Fruit fly (Drosophila melanogaster) whole organism, embryonic: Measurements from ENCODE around the gene CG6000.
A peak's percentile ranks its signal among the peaks of the same experiment; 100 is the strongest.

ENCODE experiments used
- Awh ChIP-seq: fragments of 200-800 bp; sonication (Bioruptor generic); IDR thresholded peaks from 2 replicates; pipeline ENCODE4, ENCODE4 v1.3.6; 2022; ENCODE audit warnings: missing biosample characterization, missing genetic modification characterization
- CG13894 ChIP-seq: fragments of 200-800 bp; sonication (Bioruptor generic); optimal IDR thresholded peaks from 3 replicates; lab custom pipeline; 2018; ENCODE audit warnings: missing biosample characterization, mild to moderate bottlenecking, missing genetic modification characterization, moderate library complexity
- CG14014 ChIP-seq: fragments of 200-800 bp; sonication (Bioruptor generic); IDR thresholded peaks from 2 replicates; pipeline ENCODE4 v1.3.6; 2022; ENCODE audit warnings: missing biosample characterization, missing genetic modification characterization
- CG14667 ChIP-seq: fragments of 200-800 bp; sonication (Bioruptor generic); IDR thresholded peaks from 2 replicates; pipeline ENCODE4 v1.3.6; 2022; ENCODE audit warnings: missing biosample characterization, missing genetic modification characterization
- CG15601 ChIP-seq: fragments of 200-800 bp; sonication (Bioruptor generic); optimal IDR thresholded peaks from 3 replicates; lab custom pipeline; 2019; ENCODE audit warnings: missing biosample characterization, mild to moderate bottlenecking, missing genetic modification characterization, moderate library complexity
- CG2129 ChIP-seq: fragments of 200-800 bp; sonication (Bioruptor generic); IDR thresholded peaks from 2 replicates; pipeline ENCODE4 v1.3.6; 2022; ENCODE audit warnings: missing biosample characterization, missing genetic modification characterization; ENCODE audit not compliant: partially characterized antibody
- CG31388 ChIP-seq: fragments of 200-800 bp; sonication (Bioruptor generic); optimal IDR thresholded peaks from 2 replicates; lab custom pipeline; 2016; ENCODE audit warnings: missing biosample characterization, missing genetic modification characterization
- CG3163 ChIP-seq: fragments of 200-800 bp; sonication (Bioruptor generic); optimal IDR thresholded peaks from 3 replicates; lab custom pipeline; 2016; ENCODE audit warnings: missing biosample characterization, missing genetic modification characterization
- CG5245 ChIP-seq: fragments of 200-800 bp; sonication (Bioruptor generic); optimal IDR thresholded peaks from 3 replicates; lab custom pipeline; 2016; ENCODE audit warnings: missing biosample characterization, missing genetic modification characterization
- CG6272 ChIP-seq: fragments of 200-800 bp; sonication (Bioruptor generic); IDR thresholded peaks from 2 replicates; pipeline ENCODE4 v1.3.6; 2022; ENCODE audit warnings: missing biosample characterization, missing genetic modification characterization
- CG6791 ChIP-seq: fragments of 200-800 bp; sonication (Bioruptor generic); IDR thresholded peaks from 3 replicates; pipeline ENCODE4 v1.3.6; 2022; ENCODE audit warnings: missing biosample characterization, missing genetic modification characterization; ENCODE audit not compliant: partially characterized antibody
- CG7786 ChIP-seq: fragments of 200-800 bp; sonication (Bioruptor generic); optimal IDR thresholded peaks from 2 replicates; lab custom pipeline; 2016; ENCODE audit warnings: missing biosample characterization, missing genetic modification characterization
- CG7928 ChIP-seq: fragments of 200-800 bp; sonication (Bioruptor generic); optimal IDR thresholded peaks from 2 replicates; lab custom pipeline; 2017; ENCODE audit warnings: missing biosample characterization, mild to moderate bottlenecking, missing genetic modification characterization
- CG8281 ChIP-seq: fragments of 200-800 bp; sonication (Bioruptor generic); optimal IDR thresholded peaks from 2 replicates; lab custom pipeline; 2018; ENCODE audit warnings: missing biosample characterization, mild to moderate bottlenecking, missing genetic modification characterization, moderate library complexity
- CG8388 ChIP-seq: fragments of 200-800 bp; sonication (Bioruptor generic); optimal IDR thresholded peaks from 2 replicates; lab custom pipeline; 2019; ENCODE audit warnings: missing biosample characterization, mild to moderate bottlenecking, missing genetic modification characterization, moderate library complexity
- CG9932 ChIP-seq: fragments of 200-800 bp; sonication (Bioruptor generic); IDR thresholded peaks from 2 replicates; pipeline ENCODE4 v1.3.6; 2022; ENCODE audit warnings: missing biosample characterization, missing genetic modification characterization
- Doc3 ChIP-seq: fragments of 200-800 bp; sonication (Bioruptor generic); IDR thresholded peaks from 3 replicates; pipeline ENCODE4 v1.3.6; 2022; ENCODE audit warnings: missing biosample characterization, missing genetic modification characterization; ENCODE audit not compliant: partially characterized antibody
- Drgx ChIP-seq: fragments of 200-800 bp; sonication (Bioruptor generic); IDR thresholded peaks from 2 replicates; pipeline ENCODE4 v1.3.6; 2022; ENCODE audit warnings: missing biosample characterization, missing genetic modification characterization
- Fer1 ChIP-seq: fragments of 200-800 bp; sonication (Bioruptor generic); optimal IDR thresholded peaks from 2 replicates; lab custom pipeline; 2017; ENCODE audit warnings: missing biosample characterization, mild to moderate bottlenecking, missing genetic modification characterization
- Gsc ChIP-seq: fragments of 200-800 bp; sonication (Bioruptor generic); IDR thresholded peaks from 2 replicates; pipeline ENCODE4 v1.3.6; 2022; ENCODE audit warnings: missing biosample characterization, missing genetic modification characterization
- H15 ChIP-seq: fragments of 200-800 bp; sonication (Bioruptor generic); IDR thresholded peaks from 3 replicates; pipeline ENCODE4 v1.3.6; 2022; ENCODE audit warnings: missing biosample characterization, missing genetic modification characterization
- Hmx ChIP-seq: fragments of 200-800 bp; sonication (Bioruptor generic); optimal IDR thresholded peaks from 2 replicates; lab custom pipeline; 2016; ENCODE audit warnings: missing biosample characterization, missing genetic modification characterization
- Hr39 ChIP-seq: fragments of >200 bp; optimal IDR thresholded peaks from 2 replicates; lab custom pipeline; 2017
- Lim3 ChIP-seq: fragments of 200-800 bp; sonication (Bioruptor generic); IDR thresholded peaks from 2 replicates; pipeline ENCODE4 v1.3.6; 2022; ENCODE audit warnings: missing biosample characterization, missing genetic modification characterization
- Mes4 ChIP-seq: fragments of 200-800 bp; sonication (Bioruptor generic); optimal IDR thresholded peaks from 2 replicates; lab custom pipeline; 2016; ENCODE audit warnings: missing biosample characterization, missing genetic modification characterization
- NC2β ChIP-seq: fragments of 200-800 bp; sonication (Bioruptor generic); optimal IDR thresholded peaks from 2 replicates; lab custom pipeline; 2016; ENCODE audit warnings: missing biosample characterization, missing genetic modification characterization
- NK7.1 ChIP-seq: fragments of 200-800 bp; sonication (Bioruptor generic); optimal IDR thresholded peaks from 3 replicates; lab custom pipeline; 2016; ENCODE audit warnings: missing biosample characterization, missing genetic modification characterization
- Nf-YB ChIP-seq: fragments of 200-800 bp; sonication (Bioruptor generic); optimal IDR thresholded peaks from 3 replicates; lab custom pipeline; 2019; ENCODE audit warnings: missing biosample characterization, mild to moderate bottlenecking, missing genetic modification characterization, moderate library complexity
- Nf-YC ChIP-seq: fragments of 200-800 bp; optimal IDR thresholded peaks from 3 replicates; lab custom pipeline; 2019; ENCODE audit warnings: missing biosample characterization, mild to moderate bottlenecking, missing genetic modification characterization, moderate library complexity
- Oli ChIP-seq: fragments of 200-800 bp; sonication (Bioruptor generic); optimal IDR thresholded peaks from 2 replicates; lab custom pipeline; 2018; ENCODE audit warnings: missing biosample characterization, mild to moderate bottlenecking, missing genetic modification characterization, moderate library complexity
- ab ChIP-seq: fragments of 200-800 bp; sonication (Bioruptor generic); optimal IDR thresholded peaks from 2 replicates; lab custom pipeline; 2016; ENCODE audit warnings: missing biosample characterization, missing genetic modification characterization
- ase ChIP-seq: fragments of 200-800 bp; sonication (Bioruptor generic); IDR thresholded peaks from 3 replicates; pipeline ENCODE4 v1.3.6; 2022; ENCODE audit warnings: missing biosample characterization, missing genetic modification characterization
- bbx ChIP-seq: fragments of 200-800 bp; sonication (Bioruptor generic); IDR thresholded peaks from 2 replicates; pipeline ENCODE4 v1.3.6; 2022; ENCODE audit warnings: missing biosample characterization, missing genetic modification characterization; ENCODE audit not compliant: partially characterized antibody
- cg ChIP-seq: fragments of 200-800 bp; sonication (Bioruptor generic); optimal IDR thresholded peaks from 3 replicates; lab custom pipeline; 2019; ENCODE audit warnings: missing biosample characterization, mild to moderate bottlenecking, missing genetic modification characterization, moderate library complexity
- fru ChIP-seq: fragments of >200 bp; optimal IDR thresholded peaks from 2 replicates; lab custom pipeline; 2017
- gem ChIP-seq: fragments of 200-800 bp; sonication (Bioruptor generic); optimal IDR thresholded peaks from 2 replicates; lab custom pipeline; 2019; ENCODE audit warnings: missing biosample characterization, mild to moderate bottlenecking, missing genetic modification characterization, moderate library complexity
- h ChIP-seq: fragments of >200 bp; optimal IDR thresholded peaks from 2 replicates; lab custom pipeline; 2017
- ham ChIP-seq: fragments of 200-800 bp; sonication (Bioruptor generic); IDR thresholded peaks from 2 replicates; pipeline ENCODE4 v1.3.6; 2022; ENCODE audit warnings: missing biosample characterization, missing genetic modification characterization
- mld ChIP-seq: fragments of 200-800 bp; sonication (Bioruptor generic); IDR thresholded peaks from 3 replicates; pipeline ENCODE4 v1.3.6; 2022; ENCODE audit warnings: missing biosample characterization, missing genetic modification characterization; ENCODE audit not compliant: partially characterized antibody
- nerfin-1 ChIP-seq: fragments of 200-800 bp; sonication (Bioruptor generic); optimal IDR thresholded peaks from 3 replicates; lab custom pipeline; 2019; ENCODE audit warnings: missing biosample characterization, mild to moderate bottlenecking, missing genetic modification characterization, moderate library complexity
- onecut ChIP-seq: fragments of 200-800 bp; sonication (Bioruptor generic); IDR thresholded peaks from 2 replicates; pipeline ENCODE4 v1.3.6; 2022; ENCODE audit warnings: missing biosample characterization, missing genetic modification characterization
- pnt ChIP-seq: fragments of 200-800 bp; sonication (Bioruptor generic); optimal IDR thresholded peaks from 3 replicates; lab custom pipeline; 2016; ENCODE audit warnings: missing biosample characterization, missing genetic modification characterization
- pros ChIP-seq: fragments of 200-800 bp; sonication (Bioruptor generic); optimal IDR thresholded peaks from 3 replicates; lab custom pipeline; 2019; ENCODE audit warnings: missing biosample characterization, mild to moderate bottlenecking, missing genetic modification characterization, moderate library complexity
- ro ChIP-seq: fragments of 200-800 bp; sonication (Bioruptor generic); IDR thresholded peaks from 2 replicates; pipeline ENCODE4 v1.3.6; 2022; ENCODE audit warnings: missing biosample characterization, missing genetic modification characterization
- unc-4 ChIP-seq: fragments of 200-800 bp; sonication (Bioruptor generic); IDR thresholded peaks from 2 replicates; pipeline ENCODE4 v1.3.6; 2022; ENCODE audit warnings: missing biosample characterization, missing genetic modification characterization; ENCODE audit not compliant: partially characterized antibody
- vvl ChIP-seq: fragments of 200-800 bp; sonication (Bioruptor generic); IDR thresholded peaks from 2 replicates; pipeline ENCODE4 v1.3.6; 2022; ENCODE audit warnings: missing biosample characterization, missing genetic modification characterization
- wdn ChIP-seq: fragments of 200-800 bp; sonication (Bioruptor generic); IDR thresholded peaks from 2 replicates; pipeline ENCODE4 v1.3.6; 2022; ENCODE audit warnings: missing biosample characterization, missing genetic modification characterization
- zen ChIP-seq: fragments of 200-800 bp; sonication (Bioruptor generic); optimal IDR thresholded peaks from 3 replicates; lab custom pipeline; 2018; ENCODE audit warnings: missing biosample characterization, mild to moderate bottlenecking, missing genetic modification characterization, moderate library complexity
- zfh1 ChIP-seq: fragments of 200-800 bp; sonication (Bioruptor generic); IDR thresholded peaks from 3 replicates; pipeline ENCODE4 v1.3.6; 2022; ENCODE audit warnings: missing biosample characterization, missing genetic modification characterization

Gene CG6000

dm6 chr3R:24099039-24100026, 45.1 kb downstream of the CG6000 start (continued):
- TF ChIP-seq CG15601 (tag; lab: Kevin White, UChicago) (peak; percentile 58), CG6791 (no peak), vvl (GFP tag; lab: Robert Waterston, UW) (peak; percentile 89), ham (GFP tag; lab: Robert Waterston, UW) (peak; percentile 44; the same call in 1 of the 2 replicates), Drgx (GFP tag; lab: Robert Waterston, UW) (peak; percentile 81), nerfin-1 (tag; lab: Kevin White, UChicago) (peak; percentile 18), CG6272 (peak; percentile 69), ro (GFP tag; lab: Robert Waterston, UW) (0 out of 2 replicates have a peak, but pooled peaks have one; percentile 18), CG14014 (GFP tag; lab: Robert Waterston, UW) (peak; percentile 83), Nf-YB (GFP tag; lab: Kevin White, UChicago) (peak; percentile 32), cg (no peak), ab (GFP tag; lab: Kevin White, UChicago) (peak; percentile 1), gem (tag; lab: Kevin White, UChicago) (peak; percentile 81), onecut (GFP tag; lab: Robert Waterston, UW) (peak; percentile 46), CG3163 (GFP tag; lab: Kevin White, UChicago) (peak; percentile 29), NK7.1 (GFP tag; lab: Kevin White, UChicago) (peak; percentile 69), CG7928 (GFP tag; lab: Kevin White, UChicago) (no peak), pnt (GFP tag; lab: Kevin White, UChicago) (peak; percentile 72), fru (lab: Kevin White, UChicago) (no peak), Mes4 (GFP tag; lab: Kevin White, UChicago) (peak; percentile 50), bbx (GFP tag; lab: Robert Waterston, UW) (no peak), Hr39 (lab: Kevin White, UChicago) (no peak), CG31388 (GFP tag; lab: Kevin White, UChicago) (peak; percentile 59), H15 (GFP tag; lab: Robert Waterston, UW) (peak; percentile 86), zen (tag; lab: Kevin White, UChicago) (peak; percentile 50), Doc3 (GFP tag; lab: Robert Waterston, UW) (no peak), CG9932 (GFP tag; lab: Robert Waterston, UW) (peak; percentile 79), pros (no peak), CG14667 (GFP tag; lab: Robert Waterston, UW) (peak; percentile 49; the same call in 1 of the 2 replicates), h (lab: Kevin White, UChicago) (no peak), Fer1 (GFP tag; lab: Kevin White, UChicago) (peak; percentile 69), NC2β (GFP tag; lab: Kevin White, UChicago) (peak; percentile 78), Gsc (GFP tag; lab: Robert Waterston, UW) (peak; percentile 43; the same call in 1 of the 2 replicates), CG7786 (GFP tag; lab: Kevin White, UChicago) (peak; percentile 87), CG5245 (GFP tag; lab: Kevin White, UChicago) (peak; percentile 66), CG2129 (GFP tag; lab: Robert Waterston, UW) (no peak), unc-4 (GFP tag; lab: Robert Waterston, UW) (no peak), CG13894 (no peak), Nf-YC (tag; lab: Kevin White, UChicago) (no peak), mld (no peak), Awh (GFP tag; lab: Robert Waterston, UW) (peak; percentile 70; the same call in 1 of the 2 replicates), Hmx (GFP tag; lab: Kevin White, UChicago) (peak; percentile 27), Lim3 (GFP tag; lab: Robert Waterston, UW) (peak; percentile 62; the same call in 1 of the 2 replicates), wdn (GFP tag; lab: Robert Waterston, UW) (peak; percentile 45; the same call in 1 of the 2 replicates), Oli (tag; lab: Kevin White, UChicago) (peak; percentile 82), zfh1 (GFP tag; lab: Robert Waterston, UW) (peak; percentile 80), ase (peak; percentile 75), CG8388 (peak; percentile 62), CG8281 (tag; lab: Kevin White, UChicago) (peak; percentile 23)
